Fruit fly (Drosophila melanogaster) whole organism, embryonic: ENCODE measurements around the gene CG12016.
A peak's percentile ranks its signal among the peaks of the same experiment; 100 is the strongest.

Experiments
- Asciz ChIP-seq: fragments of 200-800 bp; sonication (Bioruptor generic); optimal IDR thresholded peaks from 2 replicates; lab custom pipeline; 2017; ENCODE audit warnings: missing biosample characterization, mild to moderate bottlenecking, missing genetic modification characterization, missing genetic modification reagents
- CG11560 ChIP-seq: fragments of 200-800 bp; sonication (Bioruptor generic); IDR thresholded peaks from 3 replicates; pipeline ENCODE4 v1.3.6; 2022; ENCODE audit warnings: missing biosample characterization, missing genetic modification characterization
- CG12071 ChIP-seq: fragments of 200-800 bp; sonication (Bioruptor generic); optimal IDR thresholded peaks from 3 replicates; lab custom pipeline; 2018; ENCODE audit warnings: missing biosample characterization, mild to moderate bottlenecking, missing genetic modification characterization
- CG12104 ChIP-seq: fragments of 200-800 bp; sonication (Bioruptor generic); optimal IDR thresholded peaks from 3 replicates; lab custom pipeline; 2016; ENCODE audit warnings: missing biosample characterization, missing genetic modification characterization
- CG12659 ChIP-seq: fragments of 200-800 bp; sonication (Bioruptor generic); optimal IDR thresholded peaks from 3 replicates; lab custom pipeline; 2017; ENCODE audit warnings: mild to moderate bottlenecking, missing biosample characterization, missing genetic modification reagents, missing genetic modification characterization
- CG13894 ChIP-seq: fragments of 200-800 bp; sonication (Bioruptor generic); optimal IDR thresholded peaks from 3 replicates; lab custom pipeline; 2018; ENCODE audit warnings: missing biosample characterization, mild to moderate bottlenecking, missing genetic modification characterization, moderate library complexity
- CG16813 ChIP-seq: fragments of 200-800 bp; sonication (Bioruptor generic); IDR thresholded peaks from 3 replicates; pipeline ENCODE4 v1.3.6; 2022; ENCODE audit warnings: missing biosample characterization, missing genetic modification characterization; ENCODE audit not compliant: partially characterized antibody
- CG17328 ChIP-seq: fragments of 200-800 bp; sonication (Bioruptor generic); IDR thresholded peaks from 2 replicates; pipeline ENCODE4 v1.3.6; 2022; ENCODE audit warnings: missing biosample characterization, missing genetic modification characterization
- CG34376 ChIP-seq: fragments of 200-800 bp; sonication (Bioruptor generic); optimal IDR thresholded peaks from 2 replicates; lab custom pipeline; 2018; ENCODE audit warnings: missing biosample characterization, mild to moderate bottlenecking, missing genetic modification characterization
- CG34422 ChIP-seq: fragments of 200-800 bp; sonication (Bioruptor generic); IDR thresholded peaks from 3 replicates; pipeline ENCODE4 v1.3.6; 2022; ENCODE audit warnings: missing biosample characterization, missing genetic modification characterization
- CG4328 ChIP-seq: fragments of 200-800 bp; sonication (Bioruptor generic); optimal IDR thresholded peaks from 3 replicates; lab custom pipeline; 2017; ENCODE audit warnings: missing biosample characterization, missing genetic modification reagents, missing genetic modification characterization
- CG4730 ChIP-seq: fragments of 200-800 bp; sonication (Bioruptor generic); IDR thresholded peaks from 2 replicates; pipeline ENCODE4 v1.3.6; 2022; ENCODE audit warnings: missing biosample characterization, missing genetic modification characterization
- CG4820 ChIP-seq: fragments of 200-800 bp; sonication (Bioruptor generic); optimal IDR thresholded peaks from 3 replicates; lab custom pipeline; 2016; ENCODE audit warnings: missing biosample characterization, missing genetic modification characterization
- CG5953 ChIP-seq: fragments of 200-800 bp; sonication (Bioruptor generic); IDR thresholded peaks from 2 replicates; pipeline ENCODE4 v1.3.6; 2022; ENCODE audit warnings: missing biosample characterization, missing genetic modification characterization
- CG6272 ChIP-seq: fragments of 200-800 bp; sonication (Bioruptor generic); IDR thresholded peaks from 2 replicates; pipeline ENCODE4 v1.3.6; 2022; ENCODE audit warnings: missing biosample characterization, missing genetic modification characterization
- CG6689 ChIP-seq: fragments of 200-800 bp; sonication (Bioruptor generic); IDR thresholded peaks from 2 replicates; pipeline ENCODE4 v1.3.6; 2022; ENCODE audit warnings: missing biosample characterization, missing genetic modification characterization
- CG8089 ChIP-seq: fragments of 200-800 bp; sonication (Bioruptor generic); optimal IDR thresholded peaks from 3 replicates; lab custom pipeline; 2016; ENCODE audit warnings: missing biosample characterization, missing genetic modification characterization
- CG9876 ChIP-seq: fragments of 200-800 bp; sonication (Bioruptor generic); optimal IDR thresholded peaks from 2 replicates; lab custom pipeline; 2016; ENCODE audit warnings: missing biosample characterization, missing genetic modification characterization
- Chrac-16 ChIP-seq: fragments of 200-800 bp; sonication (Bioruptor generic); optimal IDR thresholded peaks from 3 replicates; lab custom pipeline; 2016; ENCODE audit warnings: missing biosample characterization, missing genetic modification characterization
- D19A ChIP-seq: fragments of 200-800 bp; optimal IDR thresholded peaks from 3 replicates; lab custom pipeline; 2019; ENCODE audit warnings: missing biosample characterization, mild to moderate bottlenecking, missing genetic modification characterization, moderate library complexity
- E2f2 ChIP-seq: fragments of 200-800 bp; sonication (Bioruptor generic); IDR thresholded peaks from 2 replicates; pipeline ENCODE4 v1.3.6; 2022; ENCODE audit warnings: missing biosample characterization, missing genetic modification characterization
- H2.0 ChIP-seq: fragments of 200-800 bp; sonication (Bioruptor generic); IDR thresholded peaks from 2 replicates; pipeline ENCODE4 v1.3.6; 2022; ENCODE audit warnings: missing biosample characterization, missing genetic modification characterization
- NK7.1 ChIP-seq: fragments of 200-800 bp; sonication (Bioruptor generic); optimal IDR thresholded peaks from 3 replicates; lab custom pipeline; 2016; ENCODE audit warnings: missing biosample characterization, missing genetic modification characterization
- Side ChIP-seq: fragments of 200-800 bp; sonication (Bioruptor generic); optimal IDR thresholded peaks from 2 replicates; lab custom pipeline; 2016; ENCODE audit warnings: missing biosample characterization, missing genetic modification characterization
- abd-A ChIP-seq: fragments of 200-800 bp; sonication (Bioruptor generic); optimal IDR thresholded peaks from 3 replicates; lab custom pipeline; 2019; ENCODE audit warnings: missing biosample characterization, mild to moderate bottlenecking, missing genetic modification characterization, moderate library complexity
- ap ChIP-seq: fragments of 200-800 bp; sonication (Bioruptor generic); IDR thresholded peaks from 2 replicates; pipeline ENCODE4 v1.3.6; 2022; ENCODE audit warnings: missing biosample characterization, missing genetic modification characterization
- ash1 ChIP-seq: fragments of 200-800 bp; sonication (Bioruptor generic); optimal IDR thresholded peaks from 2 replicates; lab custom pipeline; 2018; ENCODE audit warnings: missing biosample characterization, mild to moderate bottlenecking, missing genetic modification characterization
- bab2 ChIP-seq: fragments of 200-800 bp; sonication (Bioruptor generic); optimal IDR thresholded peaks from 2 replicates; lab custom pipeline; 2016; ENCODE audit warnings: missing biosample characterization, missing genetic modification characterization
- dm ChIP-seq: fragments of 200-800 bp; sonication (Bioruptor generic); optimal IDR thresholded peaks from 3 replicates; lab custom pipeline; 2016; ENCODE audit warnings: missing biosample characterization, missing genetic modification characterization
- fu2 ChIP-seq: fragments of 200-800 bp; sonication (Bioruptor generic); optimal IDR thresholded peaks from 2 replicates; lab custom pipeline; 2016; ENCODE audit warnings: missing biosample characterization, missing genetic modification characterization
- grau ChIP-seq: fragments of 200-800 bp; optimal IDR thresholded peaks from 3 replicates; lab custom pipeline; 2019; ENCODE audit warnings: missing biosample characterization, mild to moderate bottlenecking, missing genetic modification characterization, moderate library complexity
- gro ChIP-seq: fragments of 200-800 bp; sonication (Bioruptor generic); optimal IDR thresholded peaks from 2 replicates; lab custom pipeline; 2016; ENCODE audit warnings: missing biosample characterization, missing genetic modification characterization
- inv ChIP-seq: fragments of 200-800 bp; sonication (Bioruptor generic); IDR thresholded peaks from 2 replicates; pipeline ENCODE4 v1.3.6; 2022; ENCODE audit warnings: missing biosample characterization, missing genetic modification characterization; ENCODE audit not compliant: partially characterized antibody
- kni ChIP-seq: fragments of 200-800 bp; sonication (Bioruptor generic); optimal IDR thresholded peaks from 3 replicates; lab custom pipeline; 2017; ENCODE audit warnings: mild to moderate bottlenecking, missing biosample characterization, missing genetic modification reagents, missing genetic modification characterization
- luna ChIP-seq: fragments of 200-800 bp; sonication (Bioruptor generic); optimal IDR thresholded peaks from 2 replicates; lab custom pipeline; 2016; ENCODE audit warnings: missing biosample characterization, missing genetic modification characterization
- mld ChIP-seq: fragments of 200-800 bp; sonication (Bioruptor generic); IDR thresholded peaks from 3 replicates; pipeline ENCODE4 v1.3.6; 2022; ENCODE audit warnings: missing biosample characterization, missing genetic modification characterization; ENCODE audit not compliant: partially characterized antibody
- nerfin-1 ChIP-seq: fragments of 200-800 bp; sonication (Bioruptor generic); optimal IDR thresholded peaks from 3 replicates; lab custom pipeline; 2019; ENCODE audit warnings: missing biosample characterization, mild to moderate bottlenecking, missing genetic modification characterization, moderate library complexity
- odd ChIP-seq: fragments of 200-800 bp; sonication (Bioruptor generic); optimal IDR thresholded peaks from 2 replicates; lab custom pipeline; 2017; ENCODE audit warnings: missing biosample characterization, mild to moderate bottlenecking, missing genetic modification characterization
- pnt ChIP-seq: fragments of 200-800 bp; sonication (Bioruptor generic); optimal IDR thresholded peaks from 3 replicates; lab custom pipeline; 2016; ENCODE audit warnings: missing biosample characterization, missing genetic modification characterization
- psq ChIP-seq: fragments of 200-800 bp; sonication (Bioruptor generic); optimal IDR thresholded peaks from 2 replicates; lab custom pipeline; 2017; ENCODE audit warnings: missing biosample characterization, missing genetic modification characterization
- rib ChIP-seq: fragments of 200-800 bp; sonication (Bioruptor generic); IDR thresholded peaks from 2 replicates; pipeline ENCODE4 v1.3.6; 2022; ENCODE audit warnings: missing biosample characterization, missing genetic modification characterization
- salm ChIP-seq: fragments of 200-800 bp; sonication (Bioruptor generic); optimal IDR thresholded peaks from 2 replicates; lab custom pipeline; 2018; ENCODE audit warnings: missing biosample characterization, mild to moderate bottlenecking, missing genetic modification characterization
- sima ChIP-seq: fragments of 200-800 bp; sonication (Bioruptor generic); optimal IDR thresholded peaks from 2 replicates; lab custom pipeline; 2016; ENCODE audit warnings: missing biosample characterization, missing genetic modification characterization
- tna ChIP-seq: fragments of 200-800 bp; sonication (Bioruptor generic); IDR thresholded peaks from 2 replicates; pipeline ENCODE4 v1.3.6; 2022; ENCODE audit warnings: missing biosample characterization, missing genetic modification characterization; ENCODE audit not compliant: partially characterized antibody
- twi ChIP-seq: fragments of 200-800 bp; optimal IDR thresholded peaks from 2 replicates; lab custom pipeline; 2019; ENCODE audit warnings: missing biosample characterization, mild to moderate bottlenecking, missing genetic modification characterization, moderate library complexity
- tx ChIP-seq: fragments of 200-800 bp; sonication (Bioruptor generic); optimal IDR thresholded peaks from 2 replicates; lab custom pipeline; 2016; ENCODE audit warnings: missing biosample characterization, missing genetic modification characterization
- vnd ChIP-seq: fragments of 200-800 bp; sonication (Bioruptor generic); IDR thresholded peaks from 3 replicates; pipeline ENCODE4 v1.3.6; 2022; ENCODE audit warnings: missing biosample characterization, missing genetic modification characterization; ENCODE audit not compliant: partially characterized antibody
- vvl ChIP-seq: fragments of 200-800 bp; sonication (Bioruptor generic); IDR thresholded peaks from 2 replicates; pipeline ENCODE4 v1.3.6; 2022; ENCODE audit warnings: missing biosample characterization, missing genetic modification characterization
- wdn ChIP-seq: fragments of 200-800 bp; sonication (Bioruptor generic); IDR thresholded peaks from 2 replicates; pipeline ENCODE4 v1.3.6; 2022; ENCODE audit warnings: missing biosample characterization, missing genetic modification characterization

The CG12016 gene

DNA sequence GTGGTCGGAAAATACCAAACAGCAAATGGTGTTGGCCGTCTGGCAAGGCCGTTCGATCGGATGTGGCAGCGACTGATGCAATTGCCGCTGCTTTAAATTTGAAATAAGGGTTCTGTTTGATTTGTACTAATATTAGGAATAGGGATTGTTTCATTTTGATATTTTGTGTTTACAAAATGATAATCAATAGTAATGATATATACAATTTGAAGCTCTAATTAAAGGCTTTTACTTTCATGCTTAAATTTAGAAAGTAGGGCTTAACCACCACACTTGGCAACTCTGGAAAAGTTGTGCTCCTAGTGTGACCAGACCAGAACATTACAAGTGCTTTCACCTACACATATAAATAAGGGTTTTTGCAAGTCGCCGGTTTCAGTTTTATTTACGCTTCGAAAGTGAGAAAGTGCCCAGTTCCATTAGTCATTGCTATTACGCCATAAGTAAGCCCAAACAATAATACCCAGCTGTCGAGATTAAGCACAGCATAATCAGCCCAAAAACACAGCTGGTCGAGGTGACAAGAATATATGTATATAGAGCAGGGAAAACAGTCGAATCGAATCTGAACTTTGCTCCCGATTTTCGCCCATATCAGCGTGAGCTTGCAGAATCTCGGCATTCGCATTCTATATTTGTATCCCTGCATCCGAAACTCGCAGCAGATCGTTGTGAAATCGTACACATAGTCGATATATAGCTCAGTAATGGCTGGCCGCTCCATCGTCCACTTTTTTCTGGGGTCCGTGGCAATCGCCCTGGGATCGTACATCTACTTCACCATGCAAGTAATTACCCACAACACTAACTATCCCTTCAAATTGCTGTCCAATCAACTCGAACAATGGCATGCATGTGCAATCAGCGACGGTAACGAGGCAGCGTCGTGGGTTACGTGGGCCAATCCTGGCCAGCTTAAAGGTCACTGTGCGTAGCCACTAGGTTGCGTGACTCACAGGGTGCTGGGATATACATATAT is 6.9 kb downstream of the CG12016 start, which contains the start of gene Gtpx (continued):
- no peak for TF ChIP-seq psq (GFP tag; lab: Kevin White, UChicago)
- no peak for TF ChIP-seq CG8089 (GFP tag; lab: Kevin White, UChicago)
- TF ChIP-seq wdn (GFP tag; lab: Robert Waterston, UW) = 0 out of 2 replicates have a peak, but pooled peaks have one; percentile 24
- no peak for TF ChIP-seq CG12104 (GFP tag; lab: Kevin White, UChicago)
- peak; percentile 5 for TF ChIP-seq CG34376 (GFP tag; lab: Kevin White, UChicago)
- TF ChIP-seq CG34422 (GFP tag; lab: Robert Waterston, UW) = 0 out of 3 replicates have a peak, but pooled peaks have one; percentile 20
- no peak for TF ChIP-seq CG5953 (GFP tag; lab: Robert Waterston, UW)
- no peak for TF ChIP-seq CG4730
- no peak for TF ChIP-seq Asciz
- TF ChIP-seq abd-A = no peak
- peak; percentile 11 for TF ChIP-seq fu2
- TF ChIP-seq inv = no peak
- TF ChIP-seq pnt = peak; percentile 22
- TF ChIP-seq ap (GFP tag; lab: Robert Waterston, UW) = no peak
- TF ChIP-seq kni = peak; percentile 32
- peak; percentile 18 for TF ChIP-seq CG4328 (GFP tag; lab: Kevin White, UChicago)
- peak; percentile 28 for TF ChIP-seq dm (GFP tag; lab: Kevin White, UChicago)
- TF ChIP-seq tna (GFP tag; lab: Robert Waterston, UW) = no peak
- TF ChIP-seq CG13894 = no peak
- TF ChIP-seq gro = no peak
- TF ChIP-seq salm (tag; lab: Kevin White, UChicago) = no peak
- TF ChIP-seq NK7.1 (GFP tag; lab: Kevin White, UChicago) = no peak
- no peak for TF ChIP-seq mld
- peak; percentile 61 for TF ChIP-seq grau (tag; lab: Kevin White, UChicago)
- no peak for TF ChIP-seq CG11560
- TF ChIP-seq sima (GFP tag; lab: Kevin White, UChicago) = no peak
- 0 out of 2 replicates have a peak, but pooled peaks have one; percentile 41 for TF ChIP-seq CG17328
- TF ChIP-seq CG12071 (GFP tag; lab: Kevin White, UChicago) = no peak
- no peak for TF ChIP-seq CG9876 (GFP tag; lab: Kevin White, UChicago)
- TF ChIP-seq twi = peak; percentile 23
- peak; percentile 9 for TF ChIP-seq nerfin-1
- no peak for TF ChIP-seq luna (GFP tag; lab: Kevin White, UChicago)
- TF ChIP-seq CG4820 (GFP tag; lab: Kevin White, UChicago) = no peak
- TF ChIP-seq ash1 = no peak
- TF ChIP-seq bab2 = no peak
- TF ChIP-seq D19A = no peak
- TF ChIP-seq H2.0 = no peak
- TF ChIP-seq rib = no peak
- TF ChIP-seq odd = no peak
- peak; percentile 62 for TF ChIP-seq vvl
- no peak for TF ChIP-seq vnd (GFP tag; lab: Robert Waterston, UW)
- peak; percentile 48 for TF ChIP-seq Side (GFP tag; lab: Kevin White, UChicago)
- TF ChIP-seq Chrac-16 (GFP tag; lab: Kevin White, UChicago) = peak; percentile 56
- TF ChIP-seq CG16813 (GFP tag; lab: Robert Waterston, UW) = no peak
- TF ChIP-seq tx (GFP tag; lab: Kevin White, UChicago) = peak; percentile 40
- no peak for TF ChIP-seq CG6272 (GFP tag; lab: Robert Waterston, UW)
- no peak for TF ChIP-seq CG6689 (GFP tag; lab: Robert Waterston, UW)
- TF ChIP-seq E2f2 (GFP tag; lab: Robert Waterston, UW) = peak; percentile 86
- TF ChIP-seq CG12659 (GFP tag; lab: Kevin White, UChicago) = peak; percentile 84
